Worm (Caenorhabditis elegans) whole organism, L1 larva: ENCODE measurements around the gene fbxb-25.
"Not testable (repeated sequence)": the region's sequence is repeated elsewhere in the genome, so short reads cannot be mapped to it uniquely, and the experiment has no call there.

Experiments used
- C04F5.9 ChIP-seq: sonication (generic microtip); optimal IDR thresholded peaks from 2 replicates; lab custom pipeline; 2016; ENCODE audit warnings: missing genetic modification characterization, missing compliant biosample characterization
- F16B12.6 ChIP-seq: fragments of 150-350 bp; optimal IDR thresholded peaks from 2 replicates; lab custom pipeline; 2014; ENCODE audit warnings: missing biosample characterization, missing genetic modification characterization
- aha-1 ChIP-seq: fragments of 150-350 bp; optimal IDR thresholded peaks from 2 replicates; lab custom pipeline; 2014; ENCODE audit warnings: missing biosample characterization, missing genetic modification characterization
- ama-1 ChIP-seq: fragments of 150-350 bp; optimal IDR thresholded peaks from 2 replicates; lab custom pipeline; 2014
- ceh-88 ChIP-seq: fragments of 200-800 bp; sonication (Bioruptor generic); IDR thresholded peaks from 2 replicates; pipeline ENCODE4 v1.3.6; 2022; ENCODE audit warnings: missing genetic modification characterization, missing compliant biosample characterization
- ceh-90 ChIP-seq: sonication (generic microtip); optimal IDR thresholded peaks from 2 replicates; lab custom pipeline; 2016; ENCODE audit warnings: missing genetic modification characterization, missing compliant biosample characterization
- dpl-1 ChIP-seq, 3 experiments: fragments of 150-350 bp in 2 of 3; sonication (generic microtip) in 1 of 3; optimal IDR thresholded peaks; 2 replicates each; lab custom pipeline; 2014 to 2017; ENCODE audit warnings: missing biosample characterization in 3 of 3, missing genetic modification characterization in 3 of 3, missing genetic modification reagents in 3 of 3
- efl-1 ChIP-seq, 4 experiments: fragments of 150-350 bp; optimal IDR thresholded peaks in 3 of 4; peaks in 1 of 4; 1 replicate in 1 of 4; 2 replicates in 3 of 4; lab custom pipeline; 2014; ENCODE audit warnings: missing biosample characterization in 2 of 4, missing genetic modification characterization in 2 of 4, missing genetic modification reagents in 2 of 4
- elt-2 ChIP-seq: sonication (generic microtip); optimal IDR thresholded peaks from 2 replicates; lab custom pipeline; 2016; ENCODE audit warnings: missing genetic modification characterization, mild to moderate bottlenecking, inconsistent platforms, missing compliant biosample characterization, missing genetic modification reagents
- fkh-4 ChIP-seq: sonication (generic microtip); optimal IDR thresholded peaks from 2 replicates; lab custom pipeline; 2016; ENCODE audit warnings: missing compliant biosample characterization, missing genetic modification characterization, borderline replicate concordance
- fos-1 ChIP-seq: fragments of 150-350 bp; optimal IDR thresholded peaks from 2 replicates; lab custom pipeline; 2014; ENCODE audit warnings: missing biosample characterization, missing genetic modification characterization
- grh-1 ChIP-seq: fragments of 200-800 bp; sonication (Bioruptor generic); IDR thresholded peaks from 2 replicates; pipeline ENCODE4 v1.3.6; 2022; ENCODE audit warnings: missing genetic modification reagents, missing genetic modification characterization, missing compliant biosample characterization
- isw-1 ChIP-seq: fragments of 200-800 bp; sonication (Bioruptor generic); IDR thresholded peaks from 2 replicates; pipeline ENCODE4 v1.3.6; 2022; ENCODE audit warnings: missing genetic modification characterization, missing compliant biosample characterization
- lin-13 ChIP-seq: fragments of 150-350 bp; optimal IDR thresholded peaks from 2 replicates; lab custom pipeline; 2014; ENCODE audit warnings: missing biosample characterization, missing genetic modification reagents, missing genetic modification characterization
- lin-14 ChIP-seq: fragments of 200-800 bp; sonication (Bioruptor generic); optimal IDR thresholded peaks from 2 replicates; lab custom pipeline; 2018; ENCODE audit warnings: mild to moderate bottlenecking, missing genetic modification characterization, moderate library complexity, missing compliant biosample characterization
- lsy-2 ChIP-seq, 2 experiments: fragments of 150-350 bp; optimal IDR thresholded peaks; 2 replicates each; lab custom pipeline; 2014; ENCODE audit warnings: missing biosample characterization in 2 of 2, missing genetic modification characterization in 2 of 2
- mdl-1 ChIP-seq, 2 experiments: fragments of 150-350 bp; optimal IDR thresholded peaks; 2 replicates each; lab custom pipeline; 2014 to 2017; ENCODE audit warnings: missing biosample characterization in 2 of 2, missing genetic modification characterization in 2 of 2, inconsistent platforms in 1 of 2
- mef-2 ChIP-seq: fragments of 150-350 bp; optimal IDR thresholded peaks from 2 replicates; lab custom pipeline; 2014; ENCODE audit warnings: missing biosample characterization, missing genetic modification characterization
- nhr-19 ChIP-seq: fragments of 200-800 bp; sonication (Bioruptor generic); conservative IDR thresholded peaks from 2 replicates; pipeline ENCODE4 v1.3.6; 2022; ENCODE audit warnings: missing genetic modification characterization, missing compliant biosample characterization
- nhr-71 ChIP-seq: sonication (generic microtip); optimal IDR thresholded peaks from 2 replicates; lab custom pipeline; 2016; ENCODE audit warnings: mild to moderate bottlenecking, missing genetic modification characterization, moderate library complexity, missing compliant biosample characterization
- nhr-85 ChIP-seq: sonication (generic microtip); peaks from one replicate; lab custom pipeline; 2016; ENCODE audit warnings: missing genetic modification characterization, inconsistent platforms, missing compliant biosample characterization
- pag-3 ChIP-seq: sonication (generic microtip); optimal IDR thresholded peaks from 2 replicates; lab custom pipeline; 2017; ENCODE audit warnings: missing genetic modification characterization, mild to moderate bottlenecking, missing compliant biosample characterization, antibody characterized with exemption, borderline replicate concordance; ENCODE audit not compliant: insufficient read depth
- rnt-1 ChIP-seq: sonication (generic microtip); optimal IDR thresholded peaks from 2 replicates; lab custom pipeline; 2016; ENCODE audit warnings: mild to moderate bottlenecking, missing genetic modification characterization, moderate library complexity, missing compliant biosample characterization
- snpc-4 ChIP-seq: fragments of 150-350 bp; optimal IDR thresholded peaks from 2 replicates; lab custom pipeline; 2014; ENCODE audit warnings: missing biosample characterization, missing genetic modification characterization
- snu-23 ChIP-seq: sonication (generic microtip); optimal IDR thresholded peaks from 2 replicates; lab custom pipeline; 2016; ENCODE audit warnings: missing genetic modification characterization, missing compliant biosample characterization
- sptf-1 ChIP-seq: fragments of 150-350 bp; optimal IDR thresholded peaks from 2 replicates; lab custom pipeline; 2014; ENCODE audit warnings: missing biosample characterization, missing genetic modification characterization
- sup-37 ChIP-seq: fragments of 200-800 bp; sonication (Bioruptor generic); optimal IDR thresholded peaks from 2 replicates; lab custom pipeline; 2018; ENCODE audit warnings: mild to moderate bottlenecking, missing genetic modification characterization, missing compliant biosample characterization
- tbx-2 ChIP-seq: sonication (generic microtip); optimal IDR thresholded peaks from 2 replicates; lab custom pipeline; 2016; ENCODE audit warnings: missing genetic modification characterization, missing compliant biosample characterization
- tlp-1 ChIP-seq: fragments of 150-350 bp; optimal IDR thresholded peaks from 2 replicates; lab custom pipeline; 2014; ENCODE audit warnings: missing biosample characterization, missing genetic modification characterization
- xbp-1 ChIP-seq: sonication (generic microtip); optimal IDR thresholded peaks from 2 replicates; lab custom pipeline; 2016; ENCODE audit warnings: missing genetic modification characterization, missing compliant biosample characterization
- ztf-4 ChIP-seq: fragments of 150-350 bp; optimal IDR thresholded peaks from 2 replicates; lab custom pipeline; 2014; ENCODE audit warnings: missing biosample characterization, missing genetic modification characterization

fbxb-25 gene

ce11 chrII:1651804-1652203 lies 32.0 kb upstream of the fbxb-25 start, which contains the start of gene fbxb-16:
TSS of gene fbxb-16 (minus strand) at chrII:1651904.
- TF ChIP-seq sup-37 (GFP tag; lab: Kevin White, UChicago) (no peak), dpl-1 (GFP tag; optimal IDR thresholded peaks at IDR 0.05; lab: Kevin White, UChicago) (no peak), xbp-1 (tag; lab: Kevin White, UChicago) (no peak), snu-23 (no peak), F16B12.6 (tag; lab: Kevin White, UChicago) (no peak), ztf-4 (no peak), snpc-4 (tag; lab: Kevin White, UChicago) (no peak), lin-13 (GFP tag; lab: Kevin White, UChicago) (no peak), lin-14 (GFP tag; lab: Kevin White, UChicago) (no peak), aha-1 (tag; lab: Kevin White, UChicago) (no peak)

DNA sequence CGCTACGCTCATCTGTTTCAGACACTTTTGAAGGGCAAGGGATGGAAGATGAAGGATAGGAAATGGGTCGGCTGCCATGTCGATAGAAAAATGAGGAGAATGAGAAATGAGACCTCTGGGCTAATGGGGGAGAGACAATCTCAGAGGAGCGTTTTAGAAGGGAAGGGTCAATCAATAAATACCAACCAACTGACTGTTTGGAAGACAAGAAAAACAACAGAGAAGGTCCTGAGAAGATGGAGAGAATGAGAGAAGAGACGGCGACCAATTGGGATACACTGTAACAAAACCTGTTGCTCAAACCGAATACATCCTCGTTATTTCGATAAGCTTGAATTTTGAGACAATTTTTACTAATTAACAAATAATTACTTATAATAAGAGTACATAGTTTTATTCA lies 30.4 kb upstream of the fbxb-25 start, which contains the start of gene fbxb-15:
Gene fbxb-15, minus strand, starts transcription at position 101 of the 400 bp plus-strand sequence.
- TF ChIP-seq ceh-90: no peak
- no peak for TF ChIP-seq mef-2 (tag; lab: Kevin White, UChicago)
- TF ChIP-seq sptf-1 (tag; lab: Kevin White, UChicago): no peak
- TF ChIP-seq nhr-19 (GFP tag; lab: Robert Waterston, UW): no peak
- no peak for TF ChIP-seq nhr-71 (tag; lab: Kevin White, UChicago)

ce11 chrII:1654917-1655316 lies 28.9 kb upstream of the fbxb-25 start, which contains the start of gene btb-12:
TSS of gene btb-12 (plus strand) at chrII:1655217.
- TF ChIP-seq C04F5.9 (tag; lab: Kevin White, UChicago): no peak
- no peak for TF ChIP-seq dpl-1 (GFP tag; optimal IDR thresholded peaks at IDR 0.05; lab: Kevin White, UChicago)
- no peak for TF ChIP-seq mdl-1 (tag; optimal IDR thresholded peaks at IDR 0.05; lab: Kevin White, UChicago)
- no peak for TF ChIP-seq fos-1
- TF ChIP-seq nhr-85 (tag; lab: Kevin White, UChicago): no peak
- TF ChIP-seq mef-2 (tag; lab: Kevin White, UChicago): no peak
- TF ChIP-seq ama-1 (lab: Kevin White, UChicago): no peak
- TF ChIP-seq grh-1 (GFP tag; lab: Robert Waterston, UW): no peak
- TF ChIP-seq fkh-4: no peak
- TF ChIP-seq elt-2: no peak
- TF ChIP-seq isw-1 (GFP tag; lab: Robert Waterston, UW): no peak
- no peak for TF ChIP-seq tbx-2
- TF ChIP-seq efl-1 (optimal IDR thresholded peaks at IDR 0.05; lab: Kevin White, UChicago): no peak
- no peak for TF ChIP-seq efl-1 (GFP tag; optimal IDR thresholded peaks at IDR 0.05 in 1 of 2; lab: Kevin White, UChicago)
- no peak for TF ChIP-seq pag-3 (tag; lab: Kevin White, UChicago)

DNA sequence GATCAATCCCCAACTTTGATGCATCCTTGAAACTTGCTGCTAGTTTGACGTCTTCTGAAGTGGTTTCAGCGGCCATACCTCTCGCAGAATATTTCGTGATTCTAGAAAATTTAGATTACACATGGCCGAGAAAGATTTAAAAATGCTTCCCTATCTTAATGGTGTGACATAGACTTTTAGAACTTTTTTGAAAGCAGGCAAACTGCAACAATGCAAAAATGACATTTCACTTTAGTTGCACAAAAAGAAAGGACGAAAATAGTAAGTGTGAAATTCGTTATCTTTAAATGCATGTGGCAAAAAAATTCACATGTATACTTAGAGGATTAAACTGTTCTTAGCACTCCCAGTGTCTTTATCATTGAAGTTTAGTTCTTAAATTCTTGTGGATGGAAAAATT lies 26.6 kb upstream of the fbxb-25 start, which contains the start of gene ZC204.12:
Gene ZC204.12, minus strand, starts transcription at position 101 of the 400 bp plus-strand sequence.
- TF ChIP-seq grh-1 (GFP tag; lab: Robert Waterston, UW): no peak
- no peak for TF ChIP-seq snpc-4 (tag; lab: Kevin White, UChicago)

- TF ChIP-seq elt-2: peak; percentile 74
Measured at ce11 chrII:1659729-1660128, 24.1 kb upstream of the fbxb-25 start.

- TF ChIP-seq tlp-1, mef-2, rnt-1 (tag; lab: Kevin White, UChicago): not testable (repeated sequence)
Measured at ce11 chrII:1660888-1661287, 23.0 kb upstream of the fbxb-25 start, which contains the start of gene ZC204.13. TSS of gene ZC204.13 (minus strand) at chrII:1660988.

DNA sequence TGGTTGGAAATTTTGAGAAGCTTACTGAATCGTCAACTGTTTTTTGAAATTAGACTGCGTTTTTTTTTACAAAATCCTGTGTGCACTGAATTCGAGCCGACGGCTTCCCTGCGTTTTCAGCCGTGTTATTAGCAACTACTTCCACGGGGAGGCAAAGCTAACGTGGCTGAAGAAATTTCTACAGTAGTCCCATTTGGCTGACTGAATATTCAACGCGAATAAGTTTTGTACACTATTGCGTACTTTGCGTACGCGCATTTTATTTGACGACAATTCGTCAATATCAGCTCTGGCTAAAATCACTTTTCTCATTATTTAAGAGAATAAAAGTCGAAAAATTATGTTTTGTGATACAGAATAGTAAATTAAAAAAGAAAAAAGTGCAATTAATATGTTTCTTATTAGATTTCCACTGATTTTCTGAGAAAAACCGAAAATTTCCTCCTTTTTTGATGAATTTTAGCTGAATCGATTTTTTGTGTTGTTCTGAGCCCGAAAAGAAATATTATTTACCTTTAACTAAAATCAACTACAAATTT lies 22.5 kb upstream of the fbxb-25 start:
- TF ChIP-seq nhr-19 (GFP tag; lab: Robert Waterston, UW): peak; percentile 41
- peak in 1 of 2 experiments; percentile 9 for TF ChIP-seq efl-1 (optimal IDR thresholded peaks at IDR 0.05; lab: Kevin White, UChicago)
- TF ChIP-seq efl-1 (GFP tag; optimal IDR thresholded peaks at IDR 0.05 in 1 of 2; lab: Kevin White, UChicago): not testable (repeated sequence)
- peak in 1 of 2 experiments; percentile 55 for TF ChIP-seq lsy-2 (tag; optimal IDR thresholded peaks at IDR 0.05; lab: Kevin White, UChicago)
- TF ChIP-seq ceh-88 (GFP tag; lab: Robert Waterston, UW): peak; percentile 54
